Fruit fly (Drosophila melanogaster): Measurements from ENCODE around the gene eIF2Bbeta.

The eIF2Bbeta gene

dm6 chrX:2744042-2744441 lies 39.7 kb downstream of the eIF2Bbeta start, which contains the start of gene Syx4 (continued):
- TF ChIP-seq danr (GFP tag; IDR thresholded peaks at IDR 0.05): peak; percentile 68
- TF ChIP-seq Usf (GFP tag; optimal IDR thresholded peaks at IDR 0.05): peak; percentile 71
- TF ChIP-seq maf-S (GFP tag; optimal IDR thresholded peaks at IDR 0.05): peak; percentile 84
- TF ChIP-seq CG4617 (GFP tag; optimal IDR thresholded peaks at IDR 0.05; ENCODE audit: borderline replicate concordance): peak; percentile 46
- TF ChIP-seq pros (GFP tag; optimal IDR thresholded peaks at IDR 0.05): no peak
- peak; percentile 73 for TF ChIP-seq CG1024 (GFP tag; IDR thresholded peaks at IDR 0.05)
- peak; percentile 87 for TF ChIP-seq row (GFP tag; IDR thresholded peaks at IDR 0.05)
- peak; percentile 12 for TF ChIP-seq YL-1 (GFP tag; optimal IDR thresholded peaks at IDR 0.05)
- peak; percentile 81 for TF ChIP-seq CG11398 (GFP tag; optimal IDR thresholded peaks at IDR 0.05)
- peak; percentile 69 for TF ChIP-seq sqz (GFP tag; optimal IDR thresholded peaks at IDR 0.05)
- peak; percentile 95 for TF ChIP-seq dmrt99B (tag; optimal IDR thresholded peaks at IDR 0.05)
- TF ChIP-seq Side (GFP tag; optimal IDR thresholded peaks at IDR 0.05): peak; percentile 87
- TF ChIP-seq CG14710 (tag; optimal IDR thresholded peaks at IDR 0.05): peak; percentile 52
- TF ChIP-seq CG8924 (tag; optimal IDR thresholded peaks at IDR 0.05): peak; percentile 93
- TF ChIP-seq Sry-δ (GFP tag; optimal IDR thresholded peaks at IDR 0.05): peak; percentile 55
- peak; percentile 89 for TF ChIP-seq CG13424 (tag; optimal IDR thresholded peaks at IDR 0.05)
- 0 out of 2 replicates have a peak, but pooled peaks have one; percentile 18 for TF ChIP-seq Dref (GFP tag; IDR thresholded peaks at IDR 0.05)
- no peak for TF ChIP-seq z (GFP tag; IDR thresholded peaks at IDR 0.05)
- no peak for TF ChIP-seq stwl (tag; optimal IDR thresholded peaks at IDR 0.05)
- TF ChIP-seq CG4707 (GFP tag; optimal IDR thresholded peaks at IDR 0.05): peak; percentile 61
- TF ChIP-seq org-1 (GFP tag; optimal IDR thresholded peaks at IDR 0.05): peak; percentile 92
- no peak for TF ChIP-seq pfk (GFP tag; optimal IDR thresholded peaks at IDR 0.05)
- peak; percentile 89 for TF ChIP-seq HLH3B (GFP tag; IDR thresholded peaks at IDR 0.05)
- TF ChIP-seq sr (GFP tag; IDR thresholded peaks at IDR 0.05): peak; percentile 60; the same call in 2 of the 3 replicates
- peak; percentile 73 for TF ChIP-seq CG1529 (GFP tag; optimal IDR thresholded peaks at IDR 0.05)
- no peak for TF ChIP-seq Dfd (GFP tag; optimal IDR thresholded peaks at IDR 0.05)
- TF ChIP-seq CG10979 (tag; optimal IDR thresholded peaks at IDR 0.05): peak; percentile 78
- TF ChIP-seq CG12236 (GFP tag; optimal IDR thresholded peaks at IDR 0.05): peak; percentile 63
- peak; percentile 93 for TF ChIP-seq slbo (GFP tag; IDR thresholded peaks at IDR 0.05)
- peak; percentile 85 for TF ChIP-seq onecut (GFP tag; IDR thresholded peaks at IDR 0.05)
- no peak for TF ChIP-seq gt (GFP tag; IDR thresholded peaks at IDR 0.05)
- TF ChIP-seq Dbx (GFP tag; IDR thresholded peaks at IDR 0.05): peak; percentile 89
- peak; percentile 87 for TF ChIP-seq tgo (GFP tag; IDR thresholded peaks at IDR 0.05)
- TF ChIP-seq CG17912 (GFP tag; optimal IDR thresholded peaks at IDR 0.05): no peak
- peak; percentile 93 for TF ChIP-seq Sox102F (GFP tag; optimal IDR thresholded peaks at IDR 0.05)
- TF ChIP-seq CG14014 (GFP tag; IDR thresholded peaks at IDR 0.05): peak; percentile 91
- TF ChIP-seq Dek (tag; optimal IDR thresholded peaks at IDR 0.05): peak; percentile 92
- TF ChIP-seq GATAe (GFP tag; conservative IDR thresholded peaks at IDR 0.05): peak; percentile 76
- peak; percentile 87 for TF ChIP-seq CG7987 (GFP tag; optimal IDR thresholded peaks at IDR 0.05)
- peak; percentile 90 for TF ChIP-seq HLH54F (GFP tag; optimal IDR thresholded peaks at IDR 0.05)
- peak; percentile 93 for TF ChIP-seq Rfx (GFP tag; IDR thresholded peaks at IDR 0.05)
- TF ChIP-seq CG32532 (GFP tag; IDR thresholded peaks at IDR 0.05): peak; percentile 94
- TF ChIP-seq oc (tag; optimal IDR thresholded peaks at IDR 0.05): peak; percentile 91
- TF ChIP-seq CG8765 (GFP tag; IDR thresholded peaks at IDR 0.05): peak; percentile 34; the same call in 1 of the 2 replicates
- TF ChIP-seq tio (GFP tag; optimal IDR thresholded peaks at IDR 0.05): peak; percentile 86
- TF ChIP-seq cwo (GFP tag; optimal IDR thresholded peaks at IDR 0.05): peak; percentile 90
- TF ChIP-seq CG1603 (tag; optimal IDR thresholded peaks at IDR 0.05): peak; percentile 94
- peak; percentile 91 for TF ChIP-seq CG31441 (GFP tag; IDR thresholded peaks at IDR 0.05)
- TF ChIP-seq pum (GFP tag; optimal IDR thresholded peaks at IDR 0.05): peak; percentile 80
- TF ChIP-seq Antp (GFP tag; optimal IDR thresholded peaks at IDR 0.05): peak; percentile 90
- TF ChIP-seq CG8089 (GFP tag; optimal IDR thresholded peaks at IDR 0.05): peak; percentile 80
